Worm (Caenorhabditis elegans) whole organism, L3 larva: Measurements from ENCODE around the gene K11H12.8.

ENCODE experiments used
- ZK546.5 ChIP-seq: sonication (generic microtip); optimal IDR thresholded peaks from 2 replicates; lab custom pipeline; 2017; ENCODE audit warnings: missing biosample characterization, missing genetic modification characterization
- ama-1 ChIP-seq: fragments of 150-350 bp; optimal IDR thresholded peaks from 2 replicates; lab custom pipeline; 2018
- nhr-25 ChIP-seq: sonication (generic microtip); optimal IDR thresholded peaks from 2 replicates; lab custom pipeline; 2017; ENCODE audit warnings: missing biosample characterization, missing genetic modification characterization

DNA sequence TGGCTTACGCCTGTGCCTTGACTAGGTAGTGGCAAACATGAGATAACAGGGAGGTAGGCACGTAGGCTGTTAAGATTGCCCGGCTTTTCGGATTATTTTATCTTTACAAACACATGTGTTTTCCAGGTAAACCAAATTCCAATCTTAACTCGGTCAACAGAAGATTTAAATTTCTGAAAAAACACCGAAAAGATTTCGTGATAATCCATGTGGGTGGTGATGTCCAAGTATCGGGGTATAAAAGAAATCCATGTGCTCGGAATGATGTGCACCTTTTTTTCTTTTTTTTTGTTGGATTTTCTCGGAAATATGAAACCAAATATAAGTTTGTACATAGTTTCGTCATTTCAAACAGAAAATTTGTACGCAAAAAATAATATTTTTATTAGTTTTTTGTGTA is 11.7 kb upstream of the K11H12.8 start:
- no peak for TF ChIP-seq nhr-25 (tag; lab: Kevin White, UChicago)
- no peak for TF ChIP-seq ama-1 (lab: Kevin White, UChicago)
- no peak for TF ChIP-seq ZK546.5
